Fruit fly (Drosophila melanogaster) whole organism, embryonic: ENCODE data around the gene Dyrk3.
A peak's percentile ranks its signal among the peaks of the same experiment; 100 is the strongest.

Source experiments
- Adf1 ChIP-seq: fragments of 200-800 bp; sonication (Bioruptor generic); IDR thresholded peaks from 2 replicates; pipeline ENCODE4 v1.3.6; 2022; ENCODE audit warnings: missing biosample characterization, missing genetic modification characterization
- Atf6 ChIP-seq: fragments of 200-800 bp; sonication (Bioruptor generic); IDR thresholded peaks from 2 replicates; pipeline ENCODE4 v1.3.6; 2022; ENCODE audit warnings: missing biosample characterization, missing genetic modification characterization
- CG1024 ChIP-seq: fragments of 200-800 bp; sonication (Bioruptor generic); IDR thresholded peaks from 2 replicates; pipeline ENCODE4 v1.3.6; 2022; ENCODE audit warnings: missing biosample characterization, missing genetic modification characterization
- CG10654 ChIP-seq: fragments of 200-800 bp; sonication (Bioruptor generic); optimal IDR thresholded peaks from 2 replicates; lab custom pipeline; 2016; ENCODE audit warnings: missing biosample characterization, missing genetic modification characterization
- CG10979 ChIP-seq: fragments of 200-800 bp; sonication (Bioruptor generic); optimal IDR thresholded peaks from 2 replicates; lab custom pipeline; 2018; ENCODE audit warnings: missing biosample characterization, mild to moderate bottlenecking, missing genetic modification characterization, moderate library complexity
- CG11723 ChIP-seq: fragments of 200-800 bp; sonication (Bioruptor generic); optimal IDR thresholded peaks from 2 replicates; lab custom pipeline; 2017; ENCODE audit warnings: missing biosample characterization, mild to moderate bottlenecking, missing genetic modification characterization
- CG13296 ChIP-seq: fragments of 200-800 bp; sonication (Bioruptor generic); optimal IDR thresholded peaks from 3 replicates; lab custom pipeline; 2018; ENCODE audit warnings: missing biosample characterization, mild to moderate bottlenecking, missing genetic modification characterization
- CG13424 ChIP-seq: fragments of 200-800 bp; sonication (Bioruptor generic); optimal IDR thresholded peaks from 2 replicates; lab custom pipeline; 2019; ENCODE audit warnings: missing biosample characterization, mild to moderate bottlenecking, missing genetic modification characterization, moderate library complexity
- CG14014 ChIP-seq: fragments of 200-800 bp; sonication (Bioruptor generic); IDR thresholded peaks from 2 replicates; pipeline ENCODE4 v1.3.6; 2022; ENCODE audit warnings: missing biosample characterization, missing genetic modification characterization
- CG14965 ChIP-seq: fragments of 200-800 bp; sonication (Bioruptor generic); optimal IDR thresholded peaks from 2 replicates; lab custom pipeline; 2016; ENCODE audit warnings: missing biosample characterization, missing genetic modification characterization, borderline replicate concordance
- CG15011 ChIP-seq: fragments of 200-800 bp; sonication (Bioruptor generic); optimal IDR thresholded peaks from 3 replicates; lab custom pipeline; 2018; ENCODE audit warnings: missing biosample characterization, mild to moderate bottlenecking, missing genetic modification characterization
- CG1603 ChIP-seq: fragments of 200-800 bp; sonication (Bioruptor generic); optimal IDR thresholded peaks from 2 replicates; lab custom pipeline; 2019; ENCODE audit warnings: missing biosample characterization, mild to moderate bottlenecking, missing genetic modification characterization, moderate library complexity
- CG17802 ChIP-seq: fragments of 200-800 bp; sonication (Bioruptor generic); optimal IDR thresholded peaks from 2 replicates; lab custom pipeline; 2018; ENCODE audit warnings: missing biosample characterization, mild to moderate bottlenecking, missing genetic modification characterization, moderate library complexity
- CG1832 ChIP-seq: fragments of 200-800 bp; sonication (Bioruptor generic); optimal IDR thresholded peaks from 2 replicates; lab custom pipeline; 2017; ENCODE audit warnings: missing biosample characterization, mild to moderate bottlenecking, missing genetic modification characterization, inconsistent platforms
- CG2199 ChIP-seq: fragments of 200-800 bp; sonication (Bioruptor generic); IDR thresholded peaks from 3 replicates; pipeline ENCODE4 v1.3.6; 2022; ENCODE audit warnings: missing biosample characterization, missing genetic modification characterization
- CG2678 ChIP-seq: fragments of 200-800 bp; sonication (Bioruptor generic); optimal IDR thresholded peaks from 3 replicates; lab custom pipeline; 2019; ENCODE audit warnings: missing biosample characterization, mild to moderate bottlenecking, missing genetic modification characterization, moderate library complexity
- CG30020 ChIP-seq: fragments of 200-800 bp; optimal IDR thresholded peaks from 2 replicates; lab custom pipeline; 2019; ENCODE audit warnings: missing biosample characterization, mild to moderate bottlenecking, missing genetic modification characterization, moderate library complexity
- CG31388 ChIP-seq: fragments of 200-800 bp; sonication (Bioruptor generic); optimal IDR thresholded peaks from 2 replicates; lab custom pipeline; 2016; ENCODE audit warnings: missing biosample characterization, missing genetic modification characterization
- CG32767 ChIP-seq: fragments of 200-800 bp; sonication (Bioruptor generic); IDR thresholded peaks from 2 replicates; pipeline ENCODE4 v1.3.6; 2022; ENCODE audit warnings: missing biosample characterization, missing genetic modification characterization
- CG4360 ChIP-seq: fragments of 200-800 bp; sonication (Bioruptor generic); IDR thresholded peaks from 2 replicates; pipeline ENCODE4 v1.3.6; 2022; ENCODE audit warnings: missing biosample characterization, missing genetic modification characterization
- CG6654 ChIP-seq: fragments of 200-800 bp; sonication (Bioruptor generic); optimal IDR thresholded peaks from 2 replicates; lab custom pipeline; 2017; ENCODE audit warnings: missing biosample characterization, mild to moderate bottlenecking, missing genetic modification characterization
- Fer2 ChIP-seq: fragments of 200-800 bp; sonication (Bioruptor generic); optimal IDR thresholded peaks from 2 replicates; lab custom pipeline; 2018; ENCODE audit warnings: missing biosample characterization, mild to moderate bottlenecking, missing genetic modification characterization, moderate library complexity
- Hsf ChIP-seq: fragments of 200-800 bp; sonication (Bioruptor generic); optimal IDR thresholded peaks from 3 replicates; lab custom pipeline; 2016; ENCODE audit warnings: missing biosample characterization, missing genetic modification characterization
- Med ChIP-seq: fragments of 200-800 bp; sonication (Bioruptor generic); peaks from one replicate; lab custom pipeline; 2016; ENCODE audit warnings: missing biosample characterization, missing genetic modification characterization, mild to moderate bottlenecking, inconsistent platforms, moderate library complexity
- Taf1 ChIP-seq: fragments of 200-800 bp; sonication (Bioruptor generic); IDR thresholded peaks from 2 replicates; pipeline ENCODE4 v1.3.6; 2022; ENCODE audit warnings: missing biosample characterization, missing genetic modification characterization
- chif ChIP-seq, 2 experiments: fragments of 200-800 bp; sonication (Bioruptor generic); optimal IDR thresholded peaks; 3 replicates each; lab custom pipeline; 2016; ENCODE audit warnings: missing biosample characterization in 2 of 2, missing genetic modification characterization in 2 of 2
- chinmo ChIP-seq: fragments of 200-800 bp; sonication (Bioruptor generic); IDR thresholded peaks from 4 replicates; pipeline ENCODE4 v1.3.6; 2022; ENCODE audit warnings: missing biosample characterization, missing genetic modification characterization; ENCODE audit not compliant: partially characterized antibody
- insv ChIP-seq, 2 experiments: fragments of 200-800 bp; sonication (Bioruptor generic); optimal IDR thresholded peaks; 3 replicates each; lab custom pipeline; 2016 to 2018; ENCODE audit warnings: missing biosample characterization in 2 of 2, missing genetic modification characterization in 2 of 2
- ken ChIP-seq: fragments of 200-800 bp; sonication (Bioruptor generic); IDR thresholded peaks from 3 replicates; pipeline ENCODE4 v1.3.6; 2022; ENCODE audit warnings: missing biosample characterization, missing genetic modification characterization
- pfk ChIP-seq: fragments of 200-800 bp; sonication (Bioruptor generic); optimal IDR thresholded peaks from 2 replicates; lab custom pipeline; 2018; ENCODE audit warnings: missing biosample characterization, mild to moderate bottlenecking, missing genetic modification characterization, moderate library complexity
- row ChIP-seq: fragments of 200-800 bp; sonication (Bioruptor generic); IDR thresholded peaks from 3 replicates; pipeline ENCODE4 v1.3.6; 2022; ENCODE audit warnings: missing biosample characterization, missing genetic modification characterization
- sima ChIP-seq: fragments of 200-800 bp; sonication (Bioruptor generic); optimal IDR thresholded peaks from 2 replicates; lab custom pipeline; 2016; ENCODE audit warnings: missing biosample characterization, missing genetic modification characterization
- slbo ChIP-seq: fragments of 200-800 bp; sonication (Bioruptor generic); IDR thresholded peaks from 2 replicates; pipeline ENCODE4 v1.3.6; 2022; ENCODE audit warnings: missing biosample characterization, missing genetic modification characterization
- ssp ChIP-seq: fragments of 200-800 bp; sonication (Bioruptor generic); IDR thresholded peaks from 2 replicates; pipeline ENCODE4 v1.3.6; 2022; ENCODE audit warnings: missing biosample characterization, missing genetic modification characterization
- tap ChIP-seq: fragments of 200-800 bp; optimal IDR thresholded peaks from 3 replicates; lab custom pipeline; 2019; ENCODE audit warnings: missing biosample characterization, mild to moderate bottlenecking, missing genetic modification characterization, moderate library complexity
- twi ChIP-seq: fragments of 200-800 bp; optimal IDR thresholded peaks from 2 replicates; lab custom pipeline; 2019; ENCODE audit warnings: missing biosample characterization, mild to moderate bottlenecking, missing genetic modification characterization, moderate library complexity
- vvl ChIP-seq: fragments of 200-800 bp; sonication (Bioruptor generic); IDR thresholded peaks from 2 replicates; pipeline ENCODE4 v1.3.6; 2022; ENCODE audit warnings: missing biosample characterization, missing genetic modification characterization
- yki ChIP-seq: fragments of >200 bp; optimal IDR thresholded peaks from 3 replicates; lab custom pipeline; 2018

The Dyrk3 gene

dm6 chr4:1238252-1238651 is 7.7 kb upstream of the Dyrk3 start:
- TF ChIP-seq CG2199: peak; percentile 94
- peak; percentile 66 for TF ChIP-seq twi (tag; lab: Kevin White, UChicago)
- TF ChIP-seq CG10654: no peak

dm6 chr4:1234749-1235148 is 4.2 kb upstream of the Dyrk3 start:
- no peak for TF ChIP-seq CG14014 (GFP tag; lab: Robert Waterston, UW)
- peak; percentile 85; the same call in 1 of the 2 replicates for TF ChIP-seq CG1024 (GFP tag; lab: Robert Waterston, UW)
- TF ChIP-seq CG4360 (GFP tag; lab: Robert Waterston, UW): no peak
- TF ChIP-seq CG1603: peak; percentile 93
- no peak for TF ChIP-seq CG10979 (tag; lab: Kevin White, UChicago)
- TF ChIP-seq Taf1 (GFP tag; lab: Robert Waterston, UW): no peak
- peak; percentile 77 for TF ChIP-seq pfk (GFP tag; lab: Kevin White, UChicago)
- TF ChIP-seq CG1832 (GFP tag; lab: Kevin White, UChicago): no peak
- no peak for TF ChIP-seq insv (GFP tag; optimal IDR thresholded peaks at IDR 0.05; lab: Kevin White, UChicago)
- peak; percentile 87 for TF ChIP-seq CG17802 (tag; lab: Kevin White, UChicago)
- peak; percentile 96 for TF ChIP-seq CG30020
- no peak for TF ChIP-seq ken (GFP tag; lab: Robert Waterston, UW)
- TF ChIP-seq Fer2: no peak
- no peak for TF ChIP-seq CG6654
- TF ChIP-seq CG11723 (GFP tag; lab: Kevin White, UChicago): peak; percentile 18
- no peak for TF ChIP-seq Med (GFP tag; lab: Kevin White, UChicago)
- TF ChIP-seq yki: no peak

- no peak for TF ChIP-seq tap (tag; lab: Kevin White, UChicago)
- peak; percentile 94 for TF ChIP-seq CG17802 (tag; lab: Kevin White, UChicago)
- TF ChIP-seq CG31388 (GFP tag; lab: Kevin White, UChicago): no peak
- TF ChIP-seq slbo: no peak
- TF ChIP-seq chif (GFP tag; optimal IDR thresholded peaks at IDR 0.05; lab: Kevin White, UChicago): no peak
- TF ChIP-seq CG14965 (GFP tag; lab: Kevin White, UChicago): no peak
- no peak for TF ChIP-seq sima (GFP tag; lab: Kevin White, UChicago)
- peak; percentile 69 for TF ChIP-seq CG1024 (GFP tag; lab: Robert Waterston, UW)
- TF ChIP-seq row (GFP tag; lab: Robert Waterston, UW): peak; percentile 35; the same call in 1 of the 3 replicates
- TF ChIP-seq CG15011: no peak
- no peak for TF ChIP-seq CG32767 (GFP tag; lab: Robert Waterston, UW)
- peak; percentile 25 for TF ChIP-seq CG1603
- no peak for TF ChIP-seq CG13424 (tag; lab: Kevin White, UChicago)
- no peak for TF ChIP-seq Adf1
- TF ChIP-seq Hsf (GFP tag; lab: Kevin White, UChicago): no peak
- no peak for TF ChIP-seq CG13296
- no peak for TF ChIP-seq vvl (GFP tag; lab: Robert Waterston, UW)
- TF ChIP-seq chinmo (GFP tag; lab: Robert Waterston, UW): no peak
- TF ChIP-seq CG30020: peak; percentile 64
- no peak for TF ChIP-seq ken (GFP tag; lab: Robert Waterston, UW)
- TF ChIP-seq Atf6 (GFP tag; lab: Robert Waterston, UW): no peak
- TF ChIP-seq ssp (GFP tag; lab: Robert Waterston, UW): peak; percentile 73
- TF ChIP-seq CG2678 (tag; lab: Kevin White, UChicago): no peak
- peak; percentile 25 for TF ChIP-seq Med (GFP tag; lab: Kevin White, UChicago)
Measured at dm6 chr4:1233351-1233750, 2.8 kb upstream of the Dyrk3 start.
